Worm (Caenorhabditis elegans) whole organism, L1 larva: Measurements from ENCODE around the gene F54D5.7.

Experiments
- ces-1 ChIP-seq: fragments of 150-350 bp; optimal IDR thresholded peaks from 2 replicates; lab custom pipeline; 2014; ENCODE audit warnings: missing biosample characterization, missing genetic modification reagents, missing genetic modification characterization
- nhr-76 ChIP-seq: sonication (generic microtip); optimal IDR thresholded peaks from 2 replicates; lab custom pipeline; 2017; ENCODE audit warnings: missing biosample characterization, missing genetic modification characterization
- nhr-90 ChIP-seq: sonication (generic microtip); optimal IDR thresholded peaks from 2 replicates; lab custom pipeline; 2016; ENCODE audit warnings: mild to moderate bottlenecking, missing genetic modification characterization, missing compliant biosample characterization; ENCODE audit not compliant: poor library complexity

ce11 chrII:11537606-11538016 is 9.7 kb upstream of the F54D5.7 start:
- TF ChIP-seq nhr-76 (no peak), nhr-90 (no peak), ces-1 (GFP tag; lab: Kevin White, UChicago) (no peak)
